Fruit fly (Drosophila melanogaster): ENCODE results near the gene Atet.

DNA sequence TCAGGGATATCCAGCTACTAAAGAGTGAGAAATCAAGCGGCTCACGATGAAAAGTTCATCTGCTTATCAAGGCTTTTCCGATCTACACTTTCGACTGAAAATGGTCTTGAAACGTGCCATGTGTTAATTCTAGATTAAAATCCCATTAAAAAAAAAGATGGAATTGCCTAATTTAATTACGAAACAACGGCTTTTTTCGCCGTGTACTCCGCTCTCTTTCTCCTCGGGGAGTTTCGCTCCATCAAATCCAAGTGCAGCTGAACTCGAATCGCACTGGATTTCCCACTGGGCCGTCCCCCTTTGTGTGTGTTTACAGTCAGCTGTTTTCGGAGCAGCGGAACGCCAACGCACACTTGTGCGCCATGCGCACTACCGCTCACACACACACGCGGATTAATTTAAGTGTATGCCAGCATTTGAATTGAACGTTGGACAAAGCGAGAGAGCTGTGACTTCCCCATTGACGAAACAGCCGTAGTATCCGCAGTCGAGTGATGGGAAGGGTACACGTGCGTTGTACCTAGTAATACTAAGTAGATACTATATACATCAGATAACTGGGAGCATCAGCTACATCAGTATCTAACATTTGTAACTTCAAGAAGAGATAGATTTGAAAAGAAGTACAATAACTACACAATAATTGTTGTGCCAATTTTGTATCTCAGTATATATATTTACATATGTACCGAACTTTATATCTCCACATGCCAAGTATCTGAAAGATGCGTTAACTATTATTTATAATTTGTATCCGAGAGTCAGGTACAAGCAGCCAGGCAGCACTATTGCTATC lies 553 bp upstream of the Atet start:
- no peak for TF ChIP-seq usp (GFP tag; optimal IDR thresholded peaks at IDR 0.05)
- TF ChIP-seq Dll (optimal IDR thresholded peaks at IDR 0.05): no peak
